Fruit fly (Drosophila melanogaster): ENCODE results near the gene Dhrs4.
A peak's percentile ranks its signal among the peaks of the same experiment; 100 is the strongest.

Gene Dhrs4

DNA sequence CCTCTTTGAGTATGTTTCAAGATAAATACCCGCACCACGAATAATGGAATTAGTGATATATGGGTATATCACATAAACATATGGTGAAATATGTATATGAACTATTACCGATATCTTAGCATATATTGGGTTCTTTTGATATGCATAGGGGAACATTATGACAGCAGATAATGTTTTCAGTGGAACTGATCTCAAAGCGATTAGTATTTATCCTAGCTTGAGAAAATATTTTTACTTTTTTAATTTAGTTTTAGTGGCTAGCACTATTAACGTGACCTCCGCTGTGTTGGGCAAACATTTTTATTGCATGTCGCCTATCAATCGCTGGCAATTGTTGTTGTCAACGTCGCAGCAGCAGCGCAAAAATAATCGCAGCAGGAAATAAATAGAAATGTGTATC lies 47.0 kb upstream of the Dhrs4 start (continued):
- no peak for TF ChIP-seq al (GFP tag; IDR thresholded peaks at IDR 0.05)
- TF ChIP-seq CG2129 (GFP tag; IDR thresholded peaks at IDR 0.05; ENCODE audit: partially characterized antibody) = no peak
- no peak for TF ChIP-seq CG17829 (tag; optimal IDR thresholded peaks at IDR 0.05)
- TF ChIP-seq tx (GFP tag; optimal IDR thresholded peaks at IDR 0.05) = no peak
- no peak for TF ChIP-seq dm (GFP tag; optimal IDR thresholded peaks at IDR 0.05)
- TF ChIP-seq repo (GFP tag; optimal IDR thresholded peaks at IDR 0.05) = no peak
- TF ChIP-seq trh (GFP tag; optimal IDR thresholded peaks at IDR 0.05) = no peak
- TF ChIP-seq run (tag; optimal IDR thresholded peaks at IDR 0.05) = no peak
- no peak for TF ChIP-seq CG2202 (tag; optimal IDR thresholded peaks at IDR 0.05)
- no peak for TF ChIP-seq z (GFP tag; IDR thresholded peaks at IDR 0.05)
- TF ChIP-seq gce (GFP tag; IDR thresholded peaks at IDR 0.05) = no peak
- TF ChIP-seq CG30020 (tag; optimal IDR thresholded peaks at IDR 0.05) = no peak
- 0 out of 3 replicates have a peak, but pooled peaks have one; percentile 30 for TF ChIP-seq ci (GFP tag; IDR thresholded peaks at IDR 0.05)
- no peak for TF ChIP-seq Dref (GFP tag; IDR thresholded peaks at IDR 0.05)
- TF ChIP-seq Ravus (GFP tag; IDR thresholded peaks at IDR 0.05) = no peak
- TF ChIP-seq Poxn (GFP tag; IDR thresholded peaks at IDR 0.05) = no peak
- no peak for TF ChIP-seq CG11093 (GFP tag; IDR thresholded peaks at IDR 0.05)
- no peak for TF ChIP-seq C15 (GFP tag; IDR thresholded peaks at IDR 0.05)
- no peak for TF ChIP-seq prd (optimal IDR thresholded peaks at IDR 0.05)
- TF ChIP-seq prd (GFP tag; IDR thresholded peaks at IDR 0.05) = peak; percentile 21; the same call in 1 of the 3 replicates
- TF ChIP-seq corto (GFP tag; optimal IDR thresholded peaks at IDR 0.05) = no peak
- no peak for TF ChIP-seq dan (GFP tag; IDR thresholded peaks at IDR 0.05)
- no peak for TF ChIP-seq Dek (tag; optimal IDR thresholded peaks at IDR 0.05)
- no peak for TF ChIP-seq CG8944 (GFP tag; optimal IDR thresholded peaks at IDR 0.05)
- 0 out of 2 replicates have a peak, but pooled peaks have one; percentile 27 for TF ChIP-seq seq (GFP tag; IDR thresholded peaks at IDR 0.05)
- no peak for TF ChIP-seq CG10462 (GFP tag; optimal IDR thresholded peaks at IDR 0.05)
- TF ChIP-seq Ets65A (GFP tag) = peak; percentile 89
- no peak for TF ChIP-seq Mrtf (GFP tag; IDR thresholded peaks at IDR 0.05)
- TF ChIP-seq CG16863 (GFP tag; optimal IDR thresholded peaks at IDR 0.05) = no peak
- no peak for TF ChIP-seq ATbp (GFP tag; optimal IDR thresholded peaks at IDR 0.05)
- no peak for TF ChIP-seq CG4328 (GFP tag; optimal IDR thresholded peaks at IDR 0.05)
- TF ChIP-seq CG32532 (GFP tag; IDR thresholded peaks at IDR 0.05) = no peak
- TF ChIP-seq oc (tag; optimal IDR thresholded peaks at IDR 0.05) = no peak
- no peak for TF ChIP-seq CG17612 (GFP tag; IDR thresholded peaks at IDR 0.05)
- no peak for TF ChIP-seq vfl (GFP tag; optimal IDR thresholded peaks at IDR 0.05)
- TF ChIP-seq CG13296 (GFP tag; optimal IDR thresholded peaks at IDR 0.05) = no peak
- TF ChIP-seq slou (GFP tag; optimal IDR thresholded peaks at IDR 0.05) = no peak
- peak; percentile 7 for TF ChIP-seq HLH54F (GFP tag; optimal IDR thresholded peaks at IDR 0.05)
- TF ChIP-seq CG7271 (tag; optimal IDR thresholded peaks at IDR 0.05) = no peak
- no peak for TF ChIP-seq D19B (GFP tag; optimal IDR thresholded peaks at IDR 0.05)
- TF ChIP-seq CG16813 (GFP tag; IDR thresholded peaks at IDR 0.05; ENCODE audit: partially characterized antibody) = no peak
- no peak for TF ChIP-seq ewg (GFP tag; optimal IDR thresholded peaks at IDR 0.05)
- TF ChIP-seq B-H2 (GFP tag; optimal IDR thresholded peaks at IDR 0.05) = no peak
- no peak for TF ChIP-seq CG31441 (GFP tag; IDR thresholded peaks at IDR 0.05)
- TF ChIP-seq CG34224 (GFP tag; IDR thresholded peaks at IDR 0.05; ENCODE audit: partially characterized antibody) = no peak
- no peak for TF ChIP-seq onecut (GFP tag; IDR thresholded peaks at IDR 0.05)
- no peak for TF ChIP-seq CG6689 (GFP tag; IDR thresholded peaks at IDR 0.05)
- TF ChIP-seq cg (GFP tag; optimal IDR thresholded peaks at IDR 0.05) = no peak
- no peak for TF ChIP-seq HmgZ (tag; optimal IDR thresholded peaks at IDR 0.05)
- peak; percentile 57 for TF ChIP-seq Oli (tag; optimal IDR thresholded peaks at IDR 0.05)
- TF ChIP-seq dysf (GFP tag; IDR thresholded peaks at IDR 0.05) = no peak
- no peak for TF ChIP-seq Hand (GFP tag; optimal IDR thresholded peaks at IDR 0.05)
- no peak for TF ChIP-seq pum (GFP tag; optimal IDR thresholded peaks at IDR 0.05)
